Fruit fly (Drosophila melanogaster): ENCODE measurements around the gene eIF3a.
A peak's percentile ranks its signal among the peaks of the same experiment; 100 is the strongest.

Gene eIF3a

DNA sequence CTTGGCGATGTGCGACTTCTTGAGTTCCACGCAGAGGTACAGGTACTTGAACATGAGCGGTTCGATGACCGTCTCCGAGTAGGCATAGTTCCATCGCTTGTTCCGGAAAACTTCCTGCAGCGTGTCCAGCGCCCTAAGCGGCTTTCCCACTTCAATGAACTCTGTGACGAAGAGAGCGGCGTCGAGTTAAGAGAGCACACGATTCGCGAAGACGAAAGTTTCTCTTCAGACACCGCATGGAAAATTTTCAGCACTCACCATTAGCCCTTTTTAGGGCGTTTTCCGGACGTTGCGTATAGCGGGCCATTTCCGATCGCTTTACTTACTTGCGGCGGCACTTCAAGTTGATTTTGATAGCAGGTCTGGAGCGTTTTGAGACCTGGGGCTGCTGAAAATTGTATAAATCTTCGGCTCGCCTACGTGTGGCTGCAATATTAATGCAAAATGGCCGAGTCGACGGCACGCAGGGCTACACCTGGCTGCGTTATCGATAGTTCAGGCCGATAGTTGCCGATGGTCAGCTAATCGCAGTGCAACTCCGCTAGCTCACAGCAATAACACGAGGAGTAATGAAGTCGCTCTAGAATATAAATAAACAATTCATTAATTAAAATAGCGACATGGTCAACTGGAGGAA is at the start of gene eIF3a, which contains the start of gene CG1074:
eIF3a (minus strand) TSS at position 455 of the 637 bp plus-strand sequence.
CG1074 (plus strand) TSS at position 525 of the 637 bp plus-strand sequence.
- TF ChIP-seq corto (GFP tag; optimal IDR thresholded peaks at IDR 0.05): no peak
- TF ChIP-seq NfI (GFP tag; optimal IDR thresholded peaks at IDR 0.05): peak; percentile 77
- TF ChIP-seq CG11723 (GFP tag; optimal IDR thresholded peaks at IDR 0.05): peak; percentile 59
- TF ChIP-seq CG17829 (tag; optimal IDR thresholded peaks at IDR 0.05): peak; percentile 77
- peak; percentile 47 for TF ChIP-seq CG12155 (GFP tag; optimal IDR thresholded peaks at IDR 0.05)
- TF ChIP-seq phol (tag; optimal IDR thresholded peaks at IDR 0.05): peak; percentile 99
- peak; percentile 73 for TF ChIP-seq Mad (GFP tag; optimal IDR thresholded peaks at IDR 0.05)
- TF ChIP-seq CG15073 (GFP tag; optimal IDR thresholded peaks at IDR 0.05): no peak
- peak; percentile 13 for TF ChIP-seq Ssrp (tag; optimal IDR thresholded peaks at IDR 0.05)
- TF ChIP-seq Stat92E (GFP tag; optimal IDR thresholded peaks at IDR 0.05): peak in 1 of 3 experiments; percentile 56
- TF ChIP-seq al (GFP tag; IDR thresholded peaks at IDR 0.05): peak; percentile 21; the same call in 1 of the 2 replicates
- TF ChIP-seq CG3847 (GFP tag; IDR thresholded peaks at IDR 0.05): peak; percentile 81
- peak; percentile 91 for TF ChIP-seq Sry-δ (GFP tag; optimal IDR thresholded peaks at IDR 0.05)
- peak; percentile 70 for TF ChIP-seq CG18619 (GFP tag; optimal IDR thresholded peaks at IDR 0.05)
- TF ChIP-seq Antp (GFP tag; optimal IDR thresholded peaks at IDR 0.05): peak; percentile 52
- TF ChIP-seq CG14014 (GFP tag; IDR thresholded peaks at IDR 0.05): peak; percentile 58; the same call in 1 of the 2 replicates
- TF ChIP-seq CG12744 (GFP tag; optimal IDR thresholded peaks at IDR 0.05): peak; percentile 54
- TF ChIP-seq CG10565 (GFP tag; optimal IDR thresholded peaks at IDR 0.05): no peak
- TF ChIP-seq BtbVII (GFP tag; optimal IDR thresholded peaks at IDR 0.05): peak; percentile 73
- peak; percentile 55 for TF ChIP-seq CG15601 (tag; optimal IDR thresholded peaks at IDR 0.05)
- peak; percentile 84 for TF ChIP-seq zen (tag; optimal IDR thresholded peaks at IDR 0.05)
- peak; percentile 32 for TF ChIP-seq CG16863 (GFP tag; optimal IDR thresholded peaks at IDR 0.05)
- TF ChIP-seq CG13296 (GFP tag; optimal IDR thresholded peaks at IDR 0.05): peak; percentile 82
- TF ChIP-seq Gsc (GFP tag; IDR thresholded peaks at IDR 0.05): no peak
- TF ChIP-seq CG32772 (GFP tag; IDR thresholded peaks at IDR 0.05): 0 out of 2 replicates have a peak, but pooled peaks have one; percentile 31
- TF ChIP-seq gcm (GFP tag; optimal IDR thresholded peaks at IDR 0.05): peak; percentile 47
- no peak for TF ChIP-seq CG3065 (GFP tag; optimal IDR thresholded peaks at IDR 0.05)
- TF ChIP-seq Spps (tag; optimal IDR thresholded peaks at IDR 0.05): peak; percentile 30
- TF ChIP-seq HHEX (GFP tag; optimal IDR thresholded peaks at IDR 0.05): peak; percentile 74
- peak; percentile 68; the same call in 1 of the 2 replicates for TF ChIP-seq CG1024 (GFP tag; IDR thresholded peaks at IDR 0.05)
- TF ChIP-seq kay (GFP tag; optimal IDR thresholded peaks at IDR 0.05): no peak
- TF ChIP-seq ERR (GFP tag; optimal IDR thresholded peaks at IDR 0.05): peak; percentile 68
- TF ChIP-seq Ptx1 (GFP tag; IDR thresholded peaks at IDR 0.05): no peak
- peak; percentile 46 for TF ChIP-seq bigmax (GFP tag; optimal IDR thresholded peaks at IDR 0.05)
- TF ChIP-seq pros (GFP tag; optimal IDR thresholded peaks at IDR 0.05): peak; percentile 16
- TF ChIP-seq cato (GFP tag; optimal IDR thresholded peaks at IDR 0.05; ENCODE audit: borderline replicate concordance): no peak
- TF ChIP-seq scrt (GFP tag; optimal IDR thresholded peaks at IDR 0.05): peak; percentile 50
- TF ChIP-seq da (GFP tag; optimal IDR thresholded peaks at IDR 0.05): peak; percentile 67
- TF ChIP-seq unpg (GFP tag; optimal IDR thresholded peaks at IDR 0.05): no peak
- TF ChIP-seq z (GFP tag; IDR thresholded peaks at IDR 0.05): no peak
- TF ChIP-seq unc-4 (GFP tag; IDR thresholded peaks at IDR 0.05; ENCODE audit: partially characterized antibody): peak; percentile 96
- TF ChIP-seq Pdp1 (GFP tag; optimal IDR thresholded peaks at IDR 0.05): peak; percentile 63 to 72
- TF ChIP-seq CG18599 (GFP tag; optimal IDR thresholded peaks at IDR 0.05): no peak
- peak; percentile 99 for TF ChIP-seq CG3163 (GFP tag; optimal IDR thresholded peaks at IDR 0.05)
- no peak for TF ChIP-seq CG17612 (GFP tag; IDR thresholded peaks at IDR 0.05)
- TF ChIP-seq CG32532 (GFP tag; IDR thresholded peaks at IDR 0.05): peak; percentile 80
- peak; percentile 74; the same call in 2 of the 3 replicates for TF ChIP-seq zfh1 (GFP tag; IDR thresholded peaks at IDR 0.05)
- TF ChIP-seq CkIIα-i1 (GFP tag; IDR thresholded peaks at IDR 0.05): no peak
- no peak for TF ChIP-seq Abd-B (GFP tag; optimal IDR thresholded peaks at IDR 0.05)

Measured in whole organism, embryonic.